Worm (Caenorhabditis elegans) whole organism, young adult: Measurements from ENCODE around the gene ceh-16.

Source experiments
- C06A6.2 ChIP-seq: fragments of 200-800 bp; sonication (Bioruptor generic); conservative IDR thresholded peaks from 2 replicates; pipeline ENCODE4 v1.3.6; 2022; ENCODE audit warnings: missing genetic modification characterization, missing compliant biosample characterization
- D2030.7 ChIP-seq: fragments of 200-800 bp; sonication (Bioruptor generic); IDR thresholded peaks from 2 replicates; pipeline ENCODE4 v1.3.6; 2022; ENCODE audit warnings: missing genetic modification reagents, missing genetic modification characterization, missing compliant biosample characterization
- F10E7.11 ChIP-seq: sonication (generic microtip); optimal IDR thresholded peaks from 2 replicates; lab custom pipeline; 2017; ENCODE audit warnings: mild to moderate bottlenecking, missing genetic modification characterization, moderate library complexity, missing compliant biosample characterization
- F37B4.10 ChIP-seq: fragments of 200-800 bp; sonication (Bioruptor generic); IDR thresholded peaks from 2 replicates; pipeline ENCODE4 v1.3.6; 2022; ENCODE audit warnings: missing genetic modification characterization, missing compliant biosample characterization
- F39B2.1 ChIP-seq: fragments of 200-800 bp; sonication (Bioruptor generic); IDR thresholded peaks from 2 replicates; pipeline ENCODE4 v1.3.6; 2022; ENCODE audit warnings: missing genetic modification reagents, missing genetic modification characterization, missing compliant biosample characterization
- F49E8.2 ChIP-seq: sonication (generic microtip); optimal IDR thresholded peaks from 3 replicates; lab custom pipeline; 2017; ENCODE audit warnings: missing genetic modification characterization, mild to moderate bottlenecking, missing compliant biosample characterization, antibody characterized with exemption, moderate library complexity; ENCODE audit not compliant: insufficient read depth
- F57C9.4 ChIP-seq: sonication (generic microtip); optimal IDR thresholded peaks from 2 replicates; lab custom pipeline; 2017; ENCODE audit warnings: mild to moderate bottlenecking, missing genetic modification characterization, missing compliant biosample characterization
- K11D2.4 ChIP-seq: fragments of 200-800 bp; sonication (Bioruptor generic); IDR thresholded peaks from 2 replicates; pipeline ENCODE4 v1.3.6; 2022; ENCODE audit warnings: missing genetic modification reagents, missing genetic modification characterization, missing compliant biosample characterization
- K12H6.12 ChIP-seq: fragments of 200-800 bp; sonication (Bioruptor generic); optimal IDR thresholded peaks from 2 replicates; lab custom pipeline; 2018; ENCODE audit warnings: mild to moderate bottlenecking, missing genetic modification characterization, missing compliant biosample characterization
- T07F8.4 ChIP-seq: sonication (generic microtip); optimal IDR thresholded peaks from 2 replicates; lab custom pipeline; 2016; ENCODE audit warnings: mild to moderate bottlenecking, missing genetic modification characterization, moderate library complexity, missing compliant biosample characterization
- Y53F4B.3 ChIP-seq: fragments of 200-800 bp; sonication (Bioruptor generic); IDR thresholded peaks from 2 replicates; pipeline ENCODE4 v1.3.6; 2022; ENCODE audit warnings: missing genetic modification reagents, missing genetic modification characterization, missing compliant biosample characterization
- Y56A3A.18 ChIP-seq: fragments of 200-800 bp; sonication (Bioruptor generic); IDR thresholded peaks from 2 replicates; pipeline ENCODE4 v1.3.6; 2022; ENCODE audit warnings: missing genetic modification reagents, missing genetic modification characterization, missing compliant biosample characterization
- ama-1 ChIP-seq, 3 experiments: fragments of 150-350 bp in 1 of 3; sonication (generic microtip) in 2 of 3; optimal IDR thresholded peaks; 2 replicates each; lab custom pipeline; 2014 to 2018; ENCODE audit warnings: missing biosample characterization in 2 of 3, missing genetic modification characterization in 2 of 3, missing genetic modification reagents in 2 of 3
- attf-3 ChIP-seq: fragments of 200-800 bp; sonication (Bioruptor generic); conservative IDR thresholded peaks from 2 replicates; pipeline ENCODE4 v1.3.6; 2022; ENCODE audit warnings: missing genetic modification reagents, missing genetic modification characterization, missing compliant biosample characterization
- ceh-27 ChIP-seq: fragments of 200-800 bp; sonication (Bioruptor generic); optimal IDR thresholded peaks from 2 replicates; lab custom pipeline; 2018; ENCODE audit warnings: mild to moderate bottlenecking, missing genetic modification characterization, moderate library complexity, missing compliant biosample characterization
- ceh-40 ChIP-seq: fragments of 200-800 bp; sonication (Bioruptor generic); IDR thresholded peaks from 2 replicates; pipeline ENCODE4 v1.3.6; 2022; ENCODE audit warnings: missing genetic modification characterization, missing compliant biosample characterization
- chd-7 ChIP-seq: sonication (generic microtip); optimal IDR thresholded peaks from 2 replicates; lab custom pipeline; 2016; ENCODE audit warnings: mild to moderate bottlenecking, missing genetic modification characterization, moderate library complexity, missing compliant biosample characterization
- egl-18 ChIP-seq: fragments of 200-800 bp; sonication (Bioruptor generic); IDR thresholded peaks from 2 replicates; pipeline ENCODE4 v1.3.6; 2022; ENCODE audit warnings: missing genetic modification reagents, missing genetic modification characterization, missing compliant biosample characterization
- egl-44 ChIP-seq: fragments of 200-800 bp; sonication (Bioruptor generic); IDR thresholded peaks from 2 replicates; pipeline ENCODE4 v1.3.6; 2022; ENCODE audit warnings: missing genetic modification reagents, missing genetic modification characterization, missing compliant biosample characterization
- egrh-3 ChIP-seq: fragments of 200-800 bp; sonication (Bioruptor generic); IDR thresholded peaks from 2 replicates; pipeline ENCODE4 v1.3.6; 2022; ENCODE audit warnings: missing genetic modification reagents, missing genetic modification characterization, missing compliant biosample characterization
- hlh-12 ChIP-seq: sonication (generic microtip); optimal IDR thresholded peaks from 2 replicates; lab custom pipeline; 2016; ENCODE audit warnings: missing genetic modification characterization, missing compliant biosample characterization
- hlh-26 ChIP-seq: fragments of 200-800 bp; sonication (Bioruptor generic); conservative IDR thresholded peaks from 2 replicates; pipeline ENCODE4 v1.3.6; 2022; ENCODE audit warnings: missing genetic modification reagents, missing genetic modification characterization, missing compliant biosample characterization
- hmg-1.2 ChIP-seq: fragments of 200-800 bp; sonication (Bioruptor generic); IDR thresholded peaks from 2 replicates; pipeline ENCODE4 v1.3.6; 2022; ENCODE audit warnings: missing genetic modification reagents, missing genetic modification characterization, missing compliant biosample characterization
- lin-26 ChIP-seq: fragments of 200-800 bp; sonication (Bioruptor generic); IDR thresholded peaks from 2 replicates; pipeline ENCODE4 v1.3.6; 2022; ENCODE audit warnings: missing genetic modification reagents, missing genetic modification characterization, missing compliant biosample characterization
- lin-54 ChIP-seq: fragments of 200-800 bp; sonication (Bioruptor generic); optimal IDR thresholded peaks from 2 replicates; lab custom pipeline; 2018; ENCODE audit warnings: mild to moderate bottlenecking, missing genetic modification characterization, missing compliant biosample characterization
- madf-8 ChIP-seq: fragments of 200-800 bp; sonication (Bioruptor generic); conservative IDR thresholded peaks from 2 replicates; pipeline ENCODE4 v1.3.6; 2022; ENCODE audit warnings: missing genetic modification reagents, missing genetic modification characterization, missing compliant biosample characterization
- mcd-1 ChIP-seq: fragments of 200-800 bp; sonication (Bioruptor generic); IDR thresholded peaks from 2 replicates; pipeline ENCODE4 v1.3.6; 2022; ENCODE audit warnings: missing genetic modification reagents, missing genetic modification characterization, missing compliant biosample characterization
- mel-28 ChIP-seq: sonication (generic microtip); optimal IDR thresholded peaks from 2 replicates; lab custom pipeline; 2016; ENCODE audit warnings: borderline replicate concordance, mild to moderate bottlenecking, missing genetic modification characterization, missing compliant biosample characterization
- mxl-1 ChIP-seq: sonication (generic microtip); optimal IDR thresholded peaks from 2 replicates; lab custom pipeline; 2016; ENCODE audit warnings: missing genetic modification characterization, missing compliant biosample characterization
- nhr-120 ChIP-seq: fragments of 200-800 bp; sonication (Bioruptor generic); IDR thresholded peaks from 2 replicates; pipeline ENCODE4 v1.3.6; 2022; ENCODE audit warnings: missing genetic modification characterization, missing compliant biosample characterization
- nhr-90 ChIP-seq: sonication (generic microtip); optimal IDR thresholded peaks from 2 replicates; lab custom pipeline; 2016; ENCODE audit warnings: missing genotype, mild to moderate bottlenecking, missing genetic modification characterization, missing compliant biosample characterization
- pha-4 ChIP-seq: fragments of 150-350 bp; sonication (generic microtip); optimal IDR thresholded peaks from 2 replicates; lab custom pipeline; 2014; ENCODE audit warnings: missing biosample characterization, missing genetic modification reagents, missing genetic modification characterization
- rcor-1 ChIP-seq: fragments of 200-800 bp; sonication (Bioruptor generic); IDR thresholded peaks from 2 replicates; pipeline ENCODE4 v1.3.6; 2022; ENCODE audit warnings: missing genetic modification reagents, missing genetic modification characterization, missing compliant biosample characterization
- repo-1 ChIP-seq: sonication (generic microtip); optimal IDR thresholded peaks from 2 replicates; lab custom pipeline; 2017; ENCODE audit warnings: mild to moderate bottlenecking, missing genetic modification characterization, missing compliant biosample characterization
- rpc-1 ChIP-seq, 2 experiments: fragments of 150-350 bp in 1 of 2; sonication (generic microtip) in 1 of 2; optimal IDR thresholded peaks; 2 replicates each; lab custom pipeline; 2014 to 2018; ENCODE audit warnings: missing biosample characterization in 1 of 2, missing genetic modification characterization in 1 of 2, missing genetic modification reagents in 1 of 2, missing genotype in 1 of 2
- snpc-1.1 ChIP-seq: sonication (generic microtip); optimal IDR thresholded peaks from 2 replicates; lab custom pipeline; 2017; ENCODE audit warnings: missing genetic modification characterization, mild to moderate bottlenecking, missing compliant biosample characterization, antibody characterized with exemption, moderate library complexity, missing genotype, missing genetic modification reagents; ENCODE audit not compliant: insufficient read depth
- snpc-1.3 ChIP-seq: sonication (generic microtip); optimal IDR thresholded peaks from 2 replicates; lab custom pipeline; 2017; ENCODE audit warnings: missing genetic modification characterization, mild to moderate bottlenecking, missing compliant biosample characterization, antibody characterized with exemption, moderate library complexity, missing genotype, missing genetic modification reagents; ENCODE audit not compliant: insufficient read depth
- snpc-3.4 ChIP-seq: sonication (generic microtip); optimal IDR thresholded peaks from 2 replicates; lab custom pipeline; 2017; ENCODE audit warnings: missing genetic modification characterization, mild to moderate bottlenecking, missing compliant biosample characterization, antibody characterized with exemption, moderate library complexity, missing genotype, missing genetic modification reagents
- tbp1 ChIP-seq: fragments of 200-800 bp; sonication (Bioruptor generic); optimal IDR thresholded peaks from 2 replicates; lab custom pipeline; 2018; ENCODE audit warnings: mild to moderate bottlenecking, missing genetic modification characterization, missing compliant biosample characterization
- tbx-9 ChIP-seq: sonication (generic microtip); optimal IDR thresholded peaks from 2 replicates; lab custom pipeline; 2016; ENCODE audit warnings: borderline replicate concordance, missing genetic modification characterization, inconsistent platforms, missing compliant biosample characterization
- ztf-18 ChIP-seq: sonication (generic microtip); optimal IDR thresholded peaks from 2 replicates; lab custom pipeline; 2016; ENCODE audit warnings: missing genotype, mild to moderate bottlenecking, missing genetic modification characterization, missing compliant biosample characterization
- ztf-6 ChIP-seq: fragments of 200-800 bp; sonication (Bioruptor generic); IDR thresholded peaks from 2 replicates; pipeline ENCODE4 v1.3.6; 2022; ENCODE audit warnings: missing genetic modification reagents, missing genetic modification characterization, missing compliant biosample characterization

The ceh-16 gene

DNA sequence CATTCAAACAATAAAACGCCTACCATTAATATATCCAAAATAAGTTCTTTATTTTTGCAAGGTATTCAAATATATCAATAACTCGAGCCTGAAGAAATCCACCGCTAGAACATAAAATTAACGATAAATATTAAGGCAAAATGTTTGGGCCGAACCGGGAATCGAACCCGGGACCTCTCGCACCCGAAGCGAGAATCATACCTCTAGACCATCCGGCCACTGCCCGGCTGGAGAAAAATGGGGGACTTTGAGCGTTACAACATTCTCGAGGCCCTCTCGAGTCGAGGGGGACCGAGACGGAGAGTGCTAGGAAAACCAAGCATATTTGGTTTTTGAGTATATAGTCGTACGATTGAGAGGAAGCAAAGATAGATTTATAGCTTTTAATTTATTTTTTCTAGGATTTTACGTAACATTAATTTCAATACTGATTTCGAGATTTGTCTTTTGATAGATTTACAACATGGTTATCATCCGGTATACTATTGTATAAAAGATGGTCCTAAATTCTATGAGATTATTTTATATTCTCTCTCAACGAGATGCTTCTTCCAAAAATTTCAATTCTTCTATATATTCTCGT, 27.8 kb downstream of the ceh-16 start, which contains the start of gene flp-23 (continued):
- TF ChIP-seq pha-4 (tag; lab: Kevin White, UChicago) (no peak), F49E8.2 (tag; lab: Kevin White, UChicago) (peak; percentile 4), mxl-1 (tag; lab: Kevin White, UChicago) (peak; percentile 24), rpc-1 (optimal IDR thresholded peaks at IDR 0.05; lab: Kevin White, UChicago) (peak; percentile 72), rpc-1 (tag; optimal IDR thresholded peaks at IDR 0.05; lab: Kevin White, UChicago) (peak; percentile 86), madf-8 (GFP tag; lab: Robert Waterston, UW) (no peak), attf-3 (0 out of 2 replicates have a peak, but pooled peaks have one; percentile 15), hlh-12 (tag; lab: Kevin White, UChicago) (no peak), nhr-90 (tag; lab: Kevin White, UChicago) (peak; percentile 72), snpc-1.3 (peak; percentile 13), Y53F4B.3 (GFP tag; lab: Robert Waterston, UW) (no peak)

- TF ChIP-seq egl-18 (GFP tag; lab: Robert Waterston, UW) (no peak), ama-1 (optimal IDR thresholded peaks at IDR 0.05; lab: Kevin White, UChicago) (peak; percentile 86), ama-1 (GFP tag; optimal IDR thresholded peaks at IDR 0.05; lab: Kevin White, UChicago) (no peak), Y56A3A.18 (GFP tag; lab: Robert Waterston, UW) (0 out of 2 replicates have a peak, but pooled peaks have one; percentile 24), repo-1 (tag; lab: Kevin White, UChicago) (peak; percentile 64)
- TF ChIP-seq, all 124 proteins: peak for 3
These were observed 29.7 kb downstream of the ceh-16 start for ce11 chrIII:8652112-8652694.

DNA sequence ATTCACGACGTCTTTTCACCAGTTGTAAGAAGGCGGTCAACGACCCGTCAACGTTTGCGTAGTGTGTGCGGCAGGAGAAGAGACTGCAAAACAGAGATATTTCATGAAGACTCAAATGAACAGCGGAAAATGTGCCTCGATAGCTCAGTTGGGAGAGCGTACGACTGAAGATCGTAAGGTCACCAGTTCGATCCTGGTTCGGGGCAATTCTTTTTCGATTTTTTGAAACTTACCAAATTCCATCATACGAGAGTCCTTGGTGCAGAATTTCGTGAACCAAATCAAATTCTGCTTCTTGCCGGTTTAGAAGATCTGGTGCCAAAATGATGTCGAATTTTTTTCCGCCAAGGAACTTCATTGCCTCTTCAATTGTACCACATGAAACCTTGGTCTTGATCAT, 30.4 kb downstream of the ceh-16 start:
- TF ChIP-seq T07F8.4 (tag; lab: Kevin White, UChicago): no peak
- TF ChIP-seq F57C9.4: no peak
- TF ChIP-seq F10E7.11 (tag; lab: Kevin White, UChicago): no peak
- 0 out of 2 replicates have a peak, but pooled peaks have one; percentile 29 for TF ChIP-seq rcor-1 (GFP tag; lab: Robert Waterston, UW)
- TF ChIP-seq hmg-1.2: peak; percentile 64
- 0 out of 2 replicates have a peak, but pooled peaks have one; percentile 58 for TF ChIP-seq Y56A3A.18 (GFP tag; lab: Robert Waterston, UW)
- no peak for TF ChIP-seq ceh-40 (GFP tag; lab: Robert Waterston, UW)
- no peak for TF ChIP-seq F37B4.10 (GFP tag; lab: Robert Waterston, UW)
- TF ChIP-seq snpc-1.1 (tag; lab: Kevin White, UChicago): peak; percentile 14
- peak; percentile 75 for TF ChIP-seq egl-44
- TF ChIP-seq mcd-1 (GFP tag; lab: Robert Waterston, UW): peak; percentile 56
- peak; percentile 42 for TF ChIP-seq ceh-27 (GFP tag; lab: Kevin White, UChicago)
- no peak for TF ChIP-seq F39B2.1 (GFP tag; lab: Robert Waterston, UW)
- peak; percentile 20 for TF ChIP-seq ztf-18
- peak; percentile 78; the same call in 1 of the 2 replicates for TF ChIP-seq ztf-6
- TF ChIP-seq K11D2.4 (GFP tag; lab: Robert Waterston, UW): peak; percentile 52; the same call in 1 of the 2 replicates
- peak; percentile 13; the same call in 1 of the 2 replicates for TF ChIP-seq egrh-3
- no peak for TF ChIP-seq tbx-9 (tag; lab: Kevin White, UChicago)
- TF ChIP-seq D2030.7 (GFP tag; lab: Robert Waterston, UW): 0 out of 2 replicates have a peak, but pooled peaks have one; percentile 11
- 0 out of 2 replicates have a peak, but pooled peaks have one; percentile 52 for TF ChIP-seq nhr-120 (GFP tag; lab: Robert Waterston, UW)
- TF ChIP-seq lin-26: peak; percentile 75
- peak; percentile 89 for TF ChIP-seq tbp1 (GFP tag; lab: Kevin White, UChicago)
- no peak for TF ChIP-seq C06A6.2 (GFP tag; lab: Robert Waterston, UW)
- no peak for TF ChIP-seq hlh-26
- TF ChIP-seq mel-28: peak; percentile 13
- peak; percentile 49 for TF ChIP-seq lin-54 (GFP tag; lab: Kevin White, UChicago)
- TF ChIP-seq snpc-3.4 (tag; lab: Kevin White, UChicago): peak; percentile 15
- peak; percentile 62 for TF ChIP-seq chd-7 (tag; lab: Kevin White, UChicago)
- TF ChIP-seq K12H6.12: no peak
